Worm (Caenorhabditis elegans): ENCODE measurements around the gene ptr-25.

ptr-25 gene

ce11 chrIII:10460427-10461163 is 27.3 kb upstream of the ptr-25 start, which contains the start of gene ecps-1 (continued):
- TF ChIP-seq ztf-11 (tag; optimal IDR thresholded peaks at IDR 0.05): no peak
- no peak for TF ChIP-seq nhr-25 (tag; optimal IDR thresholded peaks at IDR 0.05)
- TF ChIP-seq C34F6.9 (tag; optimal IDR thresholded peaks at IDR 0.05): peak; percentile 97
- TF ChIP-seq nhr-237 (tag; optimal IDR thresholded peaks at IDR 0.05): peak; percentile 46
- TF ChIP-seq peb-1 (tag; optimal IDR thresholded peaks at IDR 0.05): no peak
- no peak for TF ChIP-seq nhr-23 (tag; optimal IDR thresholded peaks at IDR 0.05)
- TF ChIP-seq lsy-2 (tag; optimal IDR thresholded peaks at IDR 0.05): peak; percentile 70 to 93
- peak; percentile 50 for TF ChIP-seq snpc-4 (tag; optimal IDR thresholded peaks at IDR 0.05)
- TF ChIP-seq ceh-16 (tag; optimal IDR thresholded peaks at IDR 0.05): no peak
- TF ChIP-seq ceh-82 (tag; optimal IDR thresholded peaks at IDR 0.05): no peak
- TF ChIP-seq unc-62 (GFP tag; optimal IDR thresholded peaks at IDR 0.05): no peak
- peak; percentile 1 to 4 for TF ChIP-seq mdl-1 (tag; optimal IDR thresholded peaks at IDR 0.05)
- peak; percentile 77 for TF ChIP-seq F13H6.1 (tag; optimal IDR thresholded peaks at IDR 0.05)
- peak; percentile 48 for TF ChIP-seq zag-1 (tag; optimal IDR thresholded peaks at IDR 0.05)
- TF ChIP-seq blmp-1 (tag; optimal IDR thresholded peaks at IDR 0.05; ENCODE audit: insufficient read depth): peak; percentile 24
- peak; percentile 58 for TF ChIP-seq ZK546.5 (tag; optimal IDR thresholded peaks at IDR 0.05)
- TF ChIP-seq lin-13 (GFP tag; optimal IDR thresholded peaks at IDR 0.05): no peak
- TF ChIP-seq sma-3 (GFP tag; optimal IDR thresholded peaks at IDR 0.05): peak; percentile 96
- peak; percentile 80 for TF ChIP-seq fos-1 (tag; optimal IDR thresholded peaks at IDR 0.05)
- no peak for TF ChIP-seq dmd-4 (tag; optimal IDR thresholded peaks at IDR 0.05)
- peak; percentile 81 for TF ChIP-seq nhr-129 (tag; optimal IDR thresholded peaks at IDR 0.05)
- no peak for TF ChIP-seq alr-1 (tag; optimal IDR thresholded peaks at IDR 0.05)
- TF ChIP-seq lin-11 (tag; optimal IDR thresholded peaks at IDR 0.05): no peak
- peak; percentile 81 for TF ChIP-seq nhr-21 (tag; optimal IDR thresholded peaks at IDR 0.05)
- peak; percentile 41 for TF ChIP-seq nhr-77 (tag; optimal IDR thresholded peaks at IDR 0.05)

DNA sequence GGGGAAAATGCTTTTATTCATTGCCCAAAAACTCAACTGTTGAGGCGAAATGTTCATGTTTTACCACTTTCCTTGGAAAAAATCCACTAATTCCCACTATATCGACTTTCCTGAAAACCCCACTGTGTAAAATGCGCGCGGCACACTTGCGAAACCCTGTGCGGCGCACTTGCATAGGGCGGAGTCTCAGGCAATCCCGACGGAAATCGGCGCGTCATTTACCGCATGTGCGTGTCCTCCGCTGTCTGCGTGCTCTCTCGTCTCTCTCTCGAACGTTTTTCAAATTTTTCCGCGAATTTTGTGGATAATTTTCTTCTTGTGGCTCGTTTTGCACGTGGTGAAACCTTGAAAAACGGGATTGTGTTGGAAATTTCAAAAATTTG is 26.8 kb upstream of the ptr-25 start, which contains the start of gene atx-2:
TSS of gene atx-2 (plus strand) at position 226 of the 383 bp plus-strand sequence.
- TF ChIP-seq nhr-237 (tag; optimal IDR thresholded peaks at IDR 0.05): no peak
- no peak for TF ChIP-seq dmd-4 (tag; optimal IDR thresholded peaks at IDR 0.05)
- TF ChIP-seq unc-39 (tag; optimal IDR thresholded peaks at IDR 0.05): no peak
- TF ChIP-seq sma-3 (GFP tag; optimal IDR thresholded peaks at IDR 0.05): peak; percentile 78
- TF ChIP-seq lsy-2 (tag; optimal IDR thresholded peaks at IDR 0.05): peak; percentile 68 to 81
- TF ChIP-seq egl-27 (tag; optimal IDR thresholded peaks at IDR 0.05): peak; percentile 38
- TF ChIP-seq ceh-82 (tag; optimal IDR thresholded peaks at IDR 0.05): no peak
- TF ChIP-seq mab-5 (tag; optimal IDR thresholded peaks at IDR 0.05): peak; percentile 86
- TF ChIP-seq ceh-16 (tag; optimal IDR thresholded peaks at IDR 0.05): peak; percentile 16
- peak; percentile 22 for TF ChIP-seq skn-1 (tag; optimal IDR thresholded peaks at IDR 0.05)
- no peak for TF ChIP-seq nhr-23 (tag; optimal IDR thresholded peaks at IDR 0.05)
- TF ChIP-seq aly-2 (tag; optimal IDR thresholded peaks at IDR 0.05): no peak
- no peak for TF ChIP-seq alr-1 (tag; optimal IDR thresholded peaks at IDR 0.05)
- TF ChIP-seq nhr-129 (tag; optimal IDR thresholded peaks at IDR 0.05): peak; percentile 81
- TF ChIP-seq mdl-1 (tag; optimal IDR thresholded peaks at IDR 0.05): peak; percentile 60 to 79
- TF ChIP-seq nhr-12 (tag; optimal IDR thresholded peaks at IDR 0.05): no peak
- TF ChIP-seq R02D3.7 (tag; optimal IDR thresholded peaks at IDR 0.05): peak; percentile 23
- TF ChIP-seq gmeb-1 (tag; optimal IDR thresholded peaks at IDR 0.05): peak; percentile 81
- no peak for TF ChIP-seq unc-62 (GFP tag; optimal IDR thresholded peaks at IDR 0.05)
- no peak for TF ChIP-seq elt-1 (tag; optimal IDR thresholded peaks at IDR 0.05)
- peak; percentile 69 for TF ChIP-seq lin-11 (tag; optimal IDR thresholded peaks at IDR 0.05)
- TF ChIP-seq sem-4 (tag; optimal IDR thresholded peaks at IDR 0.05): peak; percentile 73
- TF ChIP-seq fos-1 (tag; optimal IDR thresholded peaks at IDR 0.05): peak; percentile 47
- peak; percentile 91 for TF ChIP-seq F13H6.1 (tag; optimal IDR thresholded peaks at IDR 0.05)
- TF ChIP-seq Y55F3AM.14 (GFP tag; optimal IDR thresholded peaks at IDR 0.05): peak; percentile 86
- peak; percentile 82 for TF ChIP-seq lin-13 (GFP tag; optimal IDR thresholded peaks at IDR 0.05)
- no peak for TF ChIP-seq mbf-1 (tag; optimal IDR thresholded peaks at IDR 0.05)
- peak; percentile 35 for TF ChIP-seq ztf-11 (tag; optimal IDR thresholded peaks at IDR 0.05)
- no peak for TF ChIP-seq nhr-6 (tag; optimal IDR thresholded peaks at IDR 0.05)
- TF ChIP-seq ama-1 (optimal IDR thresholded peaks at IDR 0.05): no peak
- TF ChIP-seq lin-39 (tag; optimal IDR thresholded peaks at IDR 0.05): no peak
- peak; percentile 77 for TF ChIP-seq crh-2 (tag; optimal IDR thresholded peaks at IDR 0.05)
- TF ChIP-seq ztf-1 (GFP tag; conservative IDR thresholded peaks at IDR 0.05): no peak
- peak; percentile 91 for TF ChIP-seq unc-55 (GFP tag; optimal IDR thresholded peaks at IDR 0.05)
- TF ChIP-seq C34F6.9 (tag; optimal IDR thresholded peaks at IDR 0.05): peak; percentile 74
- TF ChIP-seq nhr-77 (tag; optimal IDR thresholded peaks at IDR 0.05): no peak
- no peak for TF ChIP-seq peb-1 (tag; optimal IDR thresholded peaks at IDR 0.05)
- peak; percentile 43 for TF ChIP-seq ztf-4 (tag; optimal IDR thresholded peaks at IDR 0.05)
- no peak for TF ChIP-seq blmp-1 (tag; optimal IDR thresholded peaks at IDR 0.05; ENCODE audit: insufficient read depth)
- TF ChIP-seq nhr-21 (tag; optimal IDR thresholded peaks at IDR 0.05): peak; percentile 48
- peak; percentile 79 for TF ChIP-seq sma-9 (GFP tag; optimal IDR thresholded peaks at IDR 0.05)
- no peak for TF ChIP-seq sma-9 (tag; optimal IDR thresholded peaks at IDR 0.05)
- peak; percentile 74 for TF ChIP-seq nhr-25 (tag; optimal IDR thresholded peaks at IDR 0.05)
- peak; percentile 27 for TF ChIP-seq snpc-4 (tag; optimal IDR thresholded peaks at IDR 0.05)
- TF ChIP-seq nhr-10 (tag; optimal IDR thresholded peaks at IDR 0.05): peak; percentile 31
- TF ChIP-seq elt-3 (tag; optimal IDR thresholded peaks at IDR 0.05): no peak
- no peak for TF ChIP-seq ZK546.5 (tag; optimal IDR thresholded peaks at IDR 0.05)
- peak; percentile 57 for TF ChIP-seq zag-1 (tag; optimal IDR thresholded peaks at IDR 0.05)

Measured in whole organism, L2 larva.